Worm (Caenorhabditis elegans) whole organism, L1 larva: ENCODE results near the gene F41H8.2.

ENCODE experiments used
- C04F5.9 ChIP-seq: sonication (generic microtip); optimal IDR thresholded peaks from 2 replicates; lab custom pipeline; 2016; ENCODE audit warnings: missing genetic modification characterization, missing compliant biosample characterization
- fkh-8 ChIP-seq: sonication (generic microtip); optimal IDR thresholded peaks from 2 replicates; lab custom pipeline; 2016; ENCODE audit warnings: mild to moderate bottlenecking, missing genetic modification characterization, missing compliant biosample characterization
- mdl-1 ChIP-seq, 2 experiments: fragments of 150-350 bp; optimal IDR thresholded peaks; 2 replicates each; lab custom pipeline; 2014 to 2017; ENCODE audit warnings: missing biosample characterization in 2 of 2, missing genetic modification characterization in 2 of 2, inconsistent platforms in 1 of 2
- nhr-11 ChIP-seq: fragments of 150-350 bp; optimal IDR thresholded peaks from 2 replicates; lab custom pipeline; 2014; ENCODE audit warnings: missing biosample characterization, missing genetic modification characterization
- nhr-12 ChIP-seq: sonication (generic microtip); optimal IDR thresholded peaks from 2 replicates; lab custom pipeline; 2017; ENCODE audit warnings: missing biosample characterization, missing genetic modification characterization
- nhr-76 ChIP-seq: sonication (generic microtip); optimal IDR thresholded peaks from 2 replicates; lab custom pipeline; 2017; ENCODE audit warnings: missing biosample characterization, missing genetic modification characterization
- skn-1 ChIP-seq: fragments of 150-350 bp; optimal IDR thresholded peaks from 2 replicates; lab custom pipeline; 2014; ENCODE audit warnings: missing biosample characterization, missing genetic modification characterization
- unc-62 ChIP-seq: fragments of 150-350 bp; optimal IDR thresholded peaks from 2 replicates; lab custom pipeline; 2014; ENCODE audit warnings: missing biosample characterization, missing genetic modification reagents, missing genetic modification characterization
- zag-1 ChIP-seq: fragments of 150-350 bp; optimal IDR thresholded peaks from 2 replicates; lab custom pipeline; 2014; ENCODE audit warnings: missing biosample characterization, missing genetic modification characterization

DNA sequence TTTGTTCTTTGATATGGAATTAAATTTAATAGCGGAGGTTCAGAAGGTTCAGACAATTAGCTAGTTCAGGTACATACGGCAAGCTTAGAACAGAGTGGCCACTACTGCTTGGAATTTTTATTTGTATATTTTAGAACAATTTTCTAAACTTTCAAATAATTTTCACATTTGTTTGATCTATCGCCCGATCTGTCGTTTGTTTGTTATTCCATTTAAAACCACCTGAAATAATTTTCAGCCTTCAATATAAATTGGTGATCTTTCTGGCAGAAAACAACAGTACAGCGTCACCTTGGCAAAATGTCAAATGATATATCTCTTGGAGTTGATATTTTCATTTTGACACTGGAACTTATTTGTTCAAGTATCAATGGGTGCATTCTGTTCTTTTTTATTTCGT lies 11.5 kb upstream of the F41H8.2 start, which contains the start of gene R13D11.3:
- TF ChIP-seq fkh-8 (tag; lab: Kevin White, UChicago): no peak
- TF ChIP-seq skn-1: no peak
- no peak for TF ChIP-seq C04F5.9 (tag; lab: Kevin White, UChicago)
- no peak for TF ChIP-seq unc-62 (GFP tag; lab: Kevin White, UChicago)
- no peak for TF ChIP-seq nhr-12 (tag; lab: Kevin White, UChicago)
- no peak for TF ChIP-seq zag-1
- TF ChIP-seq nhr-76: no peak
- TF ChIP-seq nhr-11 (tag; lab: Kevin White, UChicago): no peak
- TF ChIP-seq mdl-1 (tag; optimal IDR thresholded peaks at IDR 0.05; lab: Kevin White, UChicago): no peak
